Fruit fly (Drosophila melanogaster) whole organism, prepupa: Measurements from ENCODE around the gene MED20.

Experiments used
- CG10631 ChIP-seq: fragments of 200-800 bp; sonication (Bioruptor generic); optimal IDR thresholded peaks from 2 replicates; lab custom pipeline; 2016; ENCODE audit warnings: missing biosample characterization, missing genetic modification characterization
- CG10669 ChIP-seq: fragments of 200-800 bp; sonication (Bioruptor generic); optimal IDR thresholded peaks from 3 replicates; lab custom pipeline; 2018; ENCODE audit warnings: missing biosample characterization, mild to moderate bottlenecking, missing genetic modification characterization, moderate library complexity
- CG11294 ChIP-seq: fragments of 200-800 bp; sonication (Bioruptor generic); IDR thresholded peaks from 2 replicates; pipeline ENCODE4 v1.3.6; 2022; ENCODE audit warnings: missing biosample characterization, missing genetic modification characterization
- CG1621 ChIP-seq: fragments of 200-800 bp; sonication (Bioruptor generic); optimal IDR thresholded peaks from 3 replicates; lab custom pipeline; 2018; ENCODE audit warnings: missing biosample characterization, mild to moderate bottlenecking, missing genetic modification characterization
- CG3032 ChIP-seq: fragments of 200-800 bp; optimal IDR thresholded peaks from 2 replicates; lab custom pipeline; 2019; ENCODE audit warnings: missing biosample characterization, mild to moderate bottlenecking, missing genetic modification characterization, moderate library complexity
- CG31627 ChIP-seq: fragments of 200-800 bp; sonication (Bioruptor generic); optimal IDR thresholded peaks from 3 replicates; lab custom pipeline; 2016; ENCODE audit warnings: missing biosample characterization, missing genetic modification characterization
- CG32006 ChIP-seq: fragments of 200-800 bp; sonication (Bioruptor generic); optimal IDR thresholded peaks from 3 replicates; lab custom pipeline; 2017; ENCODE audit warnings: missing biosample characterization, mild to moderate bottlenecking, missing genetic modification characterization
- CG34406 ChIP-seq: fragments of 200-800 bp; sonication (Bioruptor generic); optimal IDR thresholded peaks from 3 replicates; lab custom pipeline; 2016; ENCODE audit warnings: missing biosample characterization, missing genetic modification characterization
- CG3919 ChIP-seq: fragments of 200-800 bp; sonication (Bioruptor generic); optimal IDR thresholded peaks from 3 replicates; lab custom pipeline; 2016; ENCODE audit warnings: missing biosample characterization, missing genetic modification characterization
- CG4318 ChIP-seq: fragments of 200-800 bp; sonication (Bioruptor generic); optimal IDR thresholded peaks from 3 replicates; lab custom pipeline; 2017; ENCODE audit warnings: missing biosample characterization, mild to moderate bottlenecking, missing genetic modification characterization
- CG6163 ChIP-seq: fragments of 200-800 bp; sonication (Bioruptor generic); IDR thresholded peaks from 3 replicates; pipeline ENCODE4 v1.3.6; 2022; ENCODE audit warnings: missing biosample characterization, missing genetic modification characterization
- CG6276 ChIP-seq: fragments of 200-800 bp; sonication (Bioruptor generic); optimal IDR thresholded peaks from 2 replicates; lab custom pipeline; 2017; ENCODE audit warnings: missing biosample characterization, mild to moderate bottlenecking, missing genetic modification characterization
- CG6792 ChIP-seq: fragments of 200-800 bp; sonication (Bioruptor generic); optimal IDR thresholded peaks from 3 replicates; lab custom pipeline; 2016; ENCODE audit warnings: missing biosample characterization, missing genetic modification characterization
- CG6808 ChIP-seq: fragments of 200-800 bp; sonication (Bioruptor generic); optimal IDR thresholded peaks from 3 replicates; lab custom pipeline; 2017; ENCODE audit warnings: missing biosample characterization, missing genetic modification characterization, mild to moderate bottlenecking, moderate library complexity, missing genetic modification reagents
- CG6854 ChIP-seq: fragments of 200-800 bp; sonication (Bioruptor generic); optimal IDR thresholded peaks from 2 replicates; lab custom pipeline; 2017; ENCODE audit warnings: missing biosample characterization, mild to moderate bottlenecking, missing genetic modification characterization
- CG7368 ChIP-seq: fragments of 200-800 bp; sonication (Bioruptor generic); optimal IDR thresholded peaks from 3 replicates; lab custom pipeline; 2016; ENCODE audit warnings: missing biosample characterization, missing genetic modification characterization
- CG8119 ChIP-seq: fragments of 200-800 bp; sonication (Bioruptor generic); IDR thresholded peaks from 3 replicates; pipeline ENCODE4 v1.3.6; 2022; ENCODE audit warnings: missing biosample characterization, missing genetic modification characterization
- CG8632 ChIP-seq: fragments of 200-800 bp; sonication (Bioruptor generic); optimal IDR thresholded peaks from 3 replicates; lab custom pipeline; 2016; ENCODE audit warnings: missing biosample characterization, missing genetic modification characterization
- CG9139 ChIP-seq: fragments of 200-800 bp; sonication (Bioruptor generic); optimal IDR thresholded peaks from 3 replicates; lab custom pipeline; 2017; ENCODE audit warnings: missing biosample characterization, mild to moderate bottlenecking, missing genetic modification characterization
- Eip75B ChIP-seq: fragments of 200-800 bp; sonication (Bioruptor generic); optimal IDR thresholded peaks from 3 replicates; lab custom pipeline; 2016; ENCODE audit warnings: missing biosample characterization, missing genetic modification characterization
- Eip78C ChIP-seq: fragments of 200-800 bp; sonication (Bioruptor generic); peaks from one replicate; lab custom pipeline; 2016; ENCODE audit warnings: missing biosample characterization, missing genetic modification characterization
- Eip93F ChIP-seq: fragments of 200-800 bp; sonication (Bioruptor generic); optimal IDR thresholded peaks from 2 replicates; lab custom pipeline; 2016; ENCODE audit warnings: missing biosample characterization, mild to moderate bottlenecking, missing genetic modification characterization
- Ets21C ChIP-seq: fragments of 200-800 bp; sonication (Bioruptor generic); optimal IDR thresholded peaks from 3 replicates; lab custom pipeline; 2016; ENCODE audit warnings: missing biosample characterization, missing genetic modification characterization
- Ets96B ChIP-seq: fragments of 200-800 bp; optimal IDR thresholded peaks from 2 replicates; lab custom pipeline; 2019; ENCODE audit warnings: missing biosample characterization, mild to moderate bottlenecking, missing genetic modification characterization, moderate library complexity
- Hr38 ChIP-seq: sonication (Bioruptor generic); optimal IDR thresholded peaks from 2 replicates; lab custom pipeline; 2016; ENCODE audit warnings: missing biosample characterization, missing genetic modification characterization
- Hr4 ChIP-seq: fragments of 200-800 bp; sonication (Bioruptor generic); optimal IDR thresholded peaks from 3 replicates; lab custom pipeline; 2016; ENCODE audit warnings: missing biosample characterization, missing genetic modification characterization
- Met ChIP-seq: fragments of 200-800 bp; sonication (Bioruptor generic); optimal IDR thresholded peaks from 3 replicates; lab custom pipeline; 2016; ENCODE audit warnings: missing biosample characterization, missing genetic modification characterization
- OdsH ChIP-seq: fragments of 200-800 bp; sonication (Bioruptor generic); optimal IDR thresholded peaks from 3 replicates; lab custom pipeline; 2016; ENCODE audit warnings: missing biosample characterization, missing genetic modification characterization
- Smox ChIP-seq: fragments of 200-800 bp; sonication (Bioruptor generic); optimal IDR thresholded peaks from 3 replicates; lab custom pipeline; 2016; ENCODE audit warnings: missing biosample characterization, missing genetic modification characterization
- Sox102F ChIP-seq: fragments of 200-800 bp; sonication (Bioruptor generic); optimal IDR thresholded peaks from 2 replicates; lab custom pipeline; 2016; ENCODE audit warnings: missing biosample characterization, mild to moderate bottlenecking, missing genetic modification characterization
- Sox14 ChIP-seq: fragments of 200-800 bp; sonication (Bioruptor generic); optimal IDR thresholded peaks from 3 replicates; lab custom pipeline; 2016; ENCODE audit warnings: missing biosample characterization, missing genetic modification characterization
- cyc ChIP-seq: fragments of 200-800 bp; sonication (Bioruptor generic); optimal IDR thresholded peaks from 3 replicates; lab custom pipeline; 2016; ENCODE audit warnings: missing biosample characterization, missing genetic modification characterization
- dsx ChIP-seq: fragments of 200-800 bp; optimal IDR thresholded peaks from 3 replicates; lab custom pipeline; 2019; ENCODE audit warnings: missing biosample characterization, mild to moderate bottlenecking, missing genetic modification characterization, moderate library complexity; ENCODE audit not compliant: poor library complexity, severe bottlenecking
- eg ChIP-seq: fragments of 200-800 bp; sonication (Bioruptor generic); IDR thresholded peaks from 3 replicates; pipeline ENCODE4 v1.3.6; 2022; ENCODE audit warnings: missing biosample characterization, missing genetic modification characterization
- esn ChIP-seq: fragments of 200-800 bp; sonication (Bioruptor generic); optimal IDR thresholded peaks from 2 replicates; lab custom pipeline; 2016; ENCODE audit warnings: missing biosample characterization, mild to moderate bottlenecking, missing genetic modification characterization, moderate library complexity
- fd59A ChIP-seq: fragments of 200-800 bp; sonication (Bioruptor generic); optimal IDR thresholded peaks from 2 replicates; lab custom pipeline; 2017; ENCODE audit warnings: missing biosample characterization, mild to moderate bottlenecking, missing genetic modification characterization, missing genetic modification reagents
- fd85E ChIP-seq: fragments of 200-800 bp; sonication (Bioruptor generic); optimal IDR thresholded peaks from 3 replicates; lab custom pipeline; 2016; ENCODE audit warnings: missing biosample characterization, missing genetic modification characterization
- fkh ChIP-seq: fragments of 200-800 bp; sonication (Bioruptor generic); optimal IDR thresholded peaks from 3 replicates; lab custom pipeline; 2017; ENCODE audit warnings: missing biosample characterization, mild to moderate bottlenecking, missing genetic modification characterization, moderate library complexity
- lz ChIP-seq: fragments of 200-800 bp; sonication (Bioruptor generic); optimal IDR thresholded peaks from 3 replicates; lab custom pipeline; 2016; ENCODE audit warnings: missing biosample characterization, missing genetic modification characterization
- net ChIP-seq: fragments of 200-800 bp; sonication (Bioruptor generic); optimal IDR thresholded peaks from 3 replicates; lab custom pipeline; 2016; ENCODE audit warnings: missing biosample characterization, missing genetic modification characterization
- salr ChIP-seq, 2 experiments: fragments of 200-800 bp; sonication (Bioruptor generic); optimal IDR thresholded peaks; 3 replicates each; lab custom pipeline; 2016 to 2018; ENCODE audit warnings: missing biosample characterization in 2 of 2, missing genetic modification characterization in 2 of 2, mild to moderate bottlenecking in 1 of 2
- ss ChIP-seq, 2 experiments: fragments of 200-800 bp; sonication (Bioruptor generic); optimal IDR thresholded peaks; 2 replicates in 1 of 2; 3 replicates in 1 of 2; lab custom pipeline; 2017 to 2018; ENCODE audit warnings: mild to moderate bottlenecking in 2 of 2, missing biosample characterization in 2 of 2, missing genetic modification characterization in 2 of 2, moderate library complexity in 1 of 2
- svp ChIP-seq: fragments of 200-800 bp; sonication (Bioruptor generic); peaks from one replicate; lab custom pipeline; 2016; ENCODE audit warnings: missing biosample characterization, missing genetic modification characterization
- topi ChIP-seq: fragments of 200-800 bp; sonication (Bioruptor generic); optimal IDR thresholded peaks from 3 replicates; lab custom pipeline; 2016; ENCODE audit warnings: missing biosample characterization, missing genetic modification characterization
- vri ChIP-seq: fragments of 200-800 bp; sonication (Bioruptor generic); optimal IDR thresholded peaks from 3 replicates; lab custom pipeline; 2016; ENCODE audit warnings: missing biosample characterization, mild to moderate bottlenecking, missing genetic modification characterization

MED20 gene

dm6 chr2L:8095176-8095575, 22.5 kb upstream of the MED20 start:
- no peak for TF ChIP-seq CG34406 (GFP tag; lab: Kevin White, UChicago)
- no peak for TF ChIP-seq salr (GFP tag; optimal IDR thresholded peaks at IDR 0.05; lab: Kevin White, UChicago)
- TF ChIP-seq CG8119 (GFP tag; lab: Robert Waterston, UW) = no peak
- TF ChIP-seq Eip78C = peak; percentile 70
- TF ChIP-seq lz = no peak
- no peak for TF ChIP-seq CG1621 (tag; lab: Kevin White, UChicago)
- TF ChIP-seq CG6792 = no peak
- no peak for TF ChIP-seq fd59A (GFP tag; lab: Kevin White, UChicago)
- no peak for TF ChIP-seq Smox (GFP tag; lab: Kevin White, UChicago)
- TF ChIP-seq CG11294 (GFP tag; lab: Robert Waterston, UW) = no peak
- TF ChIP-seq OdsH (GFP tag; lab: Kevin White, UChicago) = no peak
- no peak for TF ChIP-seq CG32006 (GFP tag; lab: Kevin White, UChicago)
- TF ChIP-seq net (GFP tag; lab: Kevin White, UChicago) = no peak
- no peak for TF ChIP-seq CG7368 (GFP tag; lab: Kevin White, UChicago)
- no peak for TF ChIP-seq CG10669
- no peak for TF ChIP-seq fd85E (GFP tag; lab: Kevin White, UChicago)
- peak; percentile 36 for TF ChIP-seq Sox14 (GFP tag; lab: Kevin White, UChicago)
- TF ChIP-seq esn (GFP tag; lab: Kevin White, UChicago) = no peak
- no peak for TF ChIP-seq CG8632 (GFP tag; lab: Kevin White, UChicago)
- peak; percentile 87 for TF ChIP-seq vri (GFP tag; lab: Kevin White, UChicago)
- no peak for TF ChIP-seq dsx (GFP tag; lab: Kevin White, UChicago)
- no peak for TF ChIP-seq Eip75B (GFP tag; lab: Kevin White, UChicago)
- TF ChIP-seq svp = peak; percentile 95
- TF ChIP-seq CG31627 (GFP tag; lab: Kevin White, UChicago) = no peak
- peak; percentile 15 to 40 for TF ChIP-seq ss (GFP tag; optimal IDR thresholded peaks at IDR 0.05; lab: Kevin White, UChicago)
- no peak for TF ChIP-seq CG3032 (tag; lab: Kevin White, UChicago)
- TF ChIP-seq CG3919 (GFP tag; lab: Kevin White, UChicago) = no peak
- TF ChIP-seq CG10631 (GFP tag; lab: Kevin White, UChicago) = no peak
- TF ChIP-seq topi (GFP tag; lab: Kevin White, UChicago) = no peak
- peak; percentile 38 for TF ChIP-seq CG6808 (GFP tag; lab: Kevin White, UChicago)
- TF ChIP-seq CG9139 = peak; percentile 37
- TF ChIP-seq Ets21C (GFP tag; lab: Kevin White, UChicago) = no peak
- peak; percentile 2 for TF ChIP-seq Sox102F (GFP tag; lab: Kevin White, UChicago)
- no peak for TF ChIP-seq Ets96B
- TF ChIP-seq CG4318 (GFP tag; lab: Kevin White, UChicago) = no peak
- peak; percentile 14 for TF ChIP-seq CG6854 (GFP tag; lab: Kevin White, UChicago)
- peak; percentile 1 for TF ChIP-seq Met (GFP tag; lab: Kevin White, UChicago)
- TF ChIP-seq CG6163 = no peak
- TF ChIP-seq cyc (GFP tag; lab: Kevin White, UChicago) = no peak
- TF ChIP-seq Hr38 (GFP tag; lab: Kevin White, UChicago) = no peak
- peak; percentile 89 for TF ChIP-seq Eip93F
- no peak for TF ChIP-seq eg (GFP tag; lab: Robert Waterston, UW)
- no peak for TF ChIP-seq Hr4 (GFP tag; lab: Kevin White, UChicago)
- TF ChIP-seq CG6276 (GFP tag; lab: Kevin White, UChicago) = no peak
- no peak for TF ChIP-seq fkh (GFP tag; lab: Kevin White, UChicago)
